Fruit fly (Drosophila melanogaster): Measurements from ENCODE around the gene CG14710.

CG14710 gene

dm6 chr3R:11623025-11623424 is 3.1 kb downstream of the CG14710 start, which contains the start of gene CG14711 (continued):
- TF ChIP-seq pan (optimal IDR thresholded peaks at IDR 0.05) = no peak
- peak in 1 of 2 experiments; percentile 86 for TF ChIP-seq pan (GFP tag; optimal IDR thresholded peaks at IDR 0.05 in 1 of 2, IDR thresholded peaks at IDR 0.05 in 1 of 2)
- TF ChIP-seq gcm (GFP tag; optimal IDR thresholded peaks at IDR 0.05) = no peak
- TF ChIP-seq HLHmδ (GFP tag; optimal IDR thresholded peaks at IDR 0.05) = no peak
- peak; percentile 67 for TF ChIP-seq CG16863 (GFP tag; optimal IDR thresholded peaks at IDR 0.05)
- TF ChIP-seq Chrac-16 (GFP tag; optimal IDR thresholded peaks at IDR 0.05) = peak; percentile 86
- peak; percentile 59; the same call in 1 of the 2 replicates for TF ChIP-seq CG11085 (GFP tag; IDR thresholded peaks at IDR 0.05)
- TF ChIP-seq Fer1 (GFP tag; optimal IDR thresholded peaks at IDR 0.05) = peak; percentile 88
- peak; percentile 88 for TF ChIP-seq CG2120 (GFP tag; optimal IDR thresholded peaks at IDR 0.05)
- TF ChIP-seq pho (GFP tag; optimal IDR thresholded peaks at IDR 0.05) = peak; percentile 75
- TF ChIP-seq gfzf (GFP tag; optimal IDR thresholded peaks at IDR 0.05) = no peak
- TF ChIP-seq CG12744 (GFP tag; optimal IDR thresholded peaks at IDR 0.05) = peak; percentile 73
- peak; percentile 40 for TF ChIP-seq Sin3A (optimal IDR thresholded peaks at IDR 0.05)
- TF ChIP-seq run (tag; optimal IDR thresholded peaks at IDR 0.05) = no peak
- 0 out of 2 replicates have a peak, but pooled peaks have one; percentile 34 for TF ChIP-seq dimm (GFP tag; IDR thresholded peaks at IDR 0.05)
- TF ChIP-seq CG17912 (GFP tag; optimal IDR thresholded peaks at IDR 0.05) = peak; percentile 65
- peak; percentile 80 for TF ChIP-seq Awh (GFP tag; IDR thresholded peaks at IDR 0.05)
- peak; percentile 36 for TF ChIP-seq tx (GFP tag; optimal IDR thresholded peaks at IDR 0.05)
- peak; percentile 68 for TF ChIP-seq Antp (GFP tag; optimal IDR thresholded peaks at IDR 0.05)
- TF ChIP-seq CG17612 (GFP tag; IDR thresholded peaks at IDR 0.05) = peak; percentile 63; the same call in 1 of the 2 replicates
- TF ChIP-seq H15 (GFP tag; IDR thresholded peaks at IDR 0.05) = peak; percentile 78
- peak; percentile 74 for TF ChIP-seq fd96Cb (tag; optimal IDR thresholded peaks at IDR 0.05)
- peak; percentile 77 for TF ChIP-seq twi (tag; optimal IDR thresholded peaks at IDR 0.05)
- TF ChIP-seq Fer2 (tag; optimal IDR thresholded peaks at IDR 0.05) = peak; percentile 75
- TF ChIP-seq vnd (GFP tag; IDR thresholded peaks at IDR 0.05; ENCODE audit: partially characterized antibody) = peak; percentile 79
- peak; percentile 52 for TF ChIP-seq Atf-2 (GFP tag; optimal IDR thresholded peaks at IDR 0.05)
- TF ChIP-seq slp2 (GFP tag; optimal IDR thresholded peaks at IDR 0.05) = peak; percentile 24
- TF ChIP-seq MTF-1 (GFP tag; optimal IDR thresholded peaks at IDR 0.05; ENCODE audit: borderline replicate concordance) = peak; percentile 70
- TF ChIP-seq Atf6 (GFP tag; IDR thresholded peaks at IDR 0.05) = peak; percentile 90
- peak in 1 of 2 experiments; percentile 10 for TF ChIP-seq tll (GFP tag; optimal IDR thresholded peaks at IDR 0.05)
- peak; percentile 86 for TF ChIP-seq sug (tag; optimal IDR thresholded peaks at IDR 0.05)
- peak; percentile 60 for TF ChIP-seq CG8944 (GFP tag; optimal IDR thresholded peaks at IDR 0.05)
- no peak for TF ChIP-seq corto (GFP tag; optimal IDR thresholded peaks at IDR 0.05)
- TF ChIP-seq CG8478 (optimal IDR thresholded peaks at IDR 0.05) = no peak
- TF ChIP-seq CG9797 (GFP tag; optimal IDR thresholded peaks at IDR 0.05) = peak; percentile 23
- TF ChIP-seq Neu2 (GFP tag; optimal IDR thresholded peaks at IDR 0.05; ENCODE audit: borderline replicate concordance) = no peak
- no peak for TF ChIP-seq h (optimal IDR thresholded peaks at IDR 0.05)
- peak; percentile 84 for TF ChIP-seq CG3065 (GFP tag; optimal IDR thresholded peaks at IDR 0.05)
- TF ChIP-seq dm (GFP tag; optimal IDR thresholded peaks at IDR 0.05) = peak; percentile 22
- TF ChIP-seq Gsc (GFP tag; IDR thresholded peaks at IDR 0.05) = no peak
- TF ChIP-seq NFAT (GFP tag; IDR thresholded peaks at IDR 0.05) = peak; percentile 84
- TF ChIP-seq CG18599 (GFP tag; optimal IDR thresholded peaks at IDR 0.05) = no peak
- TF ChIP-seq CG18619 (GFP tag; optimal IDR thresholded peaks at IDR 0.05) = peak; percentile 64
- TF ChIP-seq CG10267 (tag; optimal IDR thresholded peaks at IDR 0.05) = peak; percentile 83
- peak; percentile 65 for TF ChIP-seq Dip3 (GFP tag; optimal IDR thresholded peaks at IDR 0.05)
- no peak for TF ChIP-seq gsb-n (tag; optimal IDR thresholded peaks at IDR 0.05)
- peak; percentile 85 for TF ChIP-seq CG13296 (GFP tag; optimal IDR thresholded peaks at IDR 0.05)
- peak; percentile 93 for TF ChIP-seq CG4617 (GFP tag; optimal IDR thresholded peaks at IDR 0.05; ENCODE audit: borderline replicate concordance)
- peak; percentile 83 for TF ChIP-seq caup (GFP tag; optimal IDR thresholded peaks at IDR 0.05; ENCODE audit: severe bottlenecking)
- peak; percentile 59; the same call in 2 of the 3 replicates for TF ChIP-seq Opbp (GFP tag; IDR thresholded peaks at IDR 0.05; ENCODE audit: partially characterized antibody)
- peak; percentile 78 for TF ChIP-seq HHEX (GFP tag; optimal IDR thresholded peaks at IDR 0.05)
